Fruit fly (Drosophila melanogaster) whole organism, embryonic: Measurements from ENCODE around the gene CG44001.

Experiments
- Bgb ChIP-seq: fragments of 200-800 bp; sonication (Bioruptor generic); IDR thresholded peaks from 2 replicates; pipeline ENCODE4 v1.3.6; 2022; ENCODE audit warnings: missing biosample characterization, missing genetic modification characterization; ENCODE audit not compliant: partially characterized antibody
- CG10147 ChIP-seq: fragments of 200-800 bp; sonication (Bioruptor generic); optimal IDR thresholded peaks from 2 replicates; lab custom pipeline; 2019; ENCODE audit warnings: missing biosample characterization, mild to moderate bottlenecking, missing genetic modification characterization, moderate library complexity
- CG10366 ChIP-seq: fragments of 200-800 bp; sonication (Bioruptor generic); IDR thresholded peaks from 2 replicates; pipeline ENCODE4 v1.3.6; 2022; ENCODE audit warnings: missing biosample characterization, missing genetic modification characterization
- CG12104 ChIP-seq: fragments of 200-800 bp; sonication (Bioruptor generic); optimal IDR thresholded peaks from 3 replicates; lab custom pipeline; 2016; ENCODE audit warnings: missing biosample characterization, missing genetic modification characterization
- CG13123 ChIP-seq: fragments of 200-800 bp; sonication (Bioruptor generic); optimal IDR thresholded peaks from 2 replicates; lab custom pipeline; 2016; ENCODE audit warnings: missing biosample characterization, missing genetic modification characterization
- CG13894 ChIP-seq: fragments of 200-800 bp; sonication (Bioruptor generic); optimal IDR thresholded peaks from 3 replicates; lab custom pipeline; 2018; ENCODE audit warnings: missing biosample characterization, mild to moderate bottlenecking, missing genetic modification characterization, moderate library complexity
- CG14014 ChIP-seq: fragments of 200-800 bp; sonication (Bioruptor generic); IDR thresholded peaks from 2 replicates; pipeline ENCODE4 v1.3.6; 2022; ENCODE audit warnings: missing biosample characterization, missing genetic modification characterization
- CG1529 ChIP-seq: fragments of 200-800 bp; sonication (Bioruptor generic); optimal IDR thresholded peaks from 3 replicates; lab custom pipeline; 2018; ENCODE audit warnings: missing biosample characterization, missing genetic modification characterization
- CG18764 ChIP-seq: fragments of 200-800 bp; sonication (Bioruptor generic); optimal IDR thresholded peaks from 3 replicates; lab custom pipeline; 2016; ENCODE audit warnings: missing biosample characterization, missing genetic modification characterization
- CG2129 ChIP-seq: fragments of 200-800 bp; sonication (Bioruptor generic); IDR thresholded peaks from 2 replicates; pipeline ENCODE4 v1.3.6; 2022; ENCODE audit warnings: missing biosample characterization, missing genetic modification characterization; ENCODE audit not compliant: partially characterized antibody
- CG2678 ChIP-seq: fragments of 200-800 bp; sonication (Bioruptor generic); optimal IDR thresholded peaks from 3 replicates; lab custom pipeline; 2019; ENCODE audit warnings: missing biosample characterization, mild to moderate bottlenecking, missing genetic modification characterization, moderate library complexity
- CG30020 ChIP-seq: fragments of 200-800 bp; optimal IDR thresholded peaks from 2 replicates; lab custom pipeline; 2019; ENCODE audit warnings: missing biosample characterization, mild to moderate bottlenecking, missing genetic modification characterization, moderate library complexity
- CG31224 ChIP-seq: fragments of 200-800 bp; sonication (Bioruptor generic); IDR thresholded peaks from 2 replicates; pipeline ENCODE4 v1.3.6; 2022; ENCODE audit warnings: missing biosample characterization, missing genetic modification characterization
- CG31441 ChIP-seq: fragments of 200-800 bp; sonication (Bioruptor generic); IDR thresholded peaks from 2 replicates; pipeline ENCODE4 v1.3.6; 2022; ENCODE audit warnings: missing biosample characterization, missing genetic modification characterization
- CG4404 ChIP-seq: fragments of 200-800 bp; sonication (Bioruptor generic); IDR thresholded peaks from 2 replicates; pipeline ENCODE4 v1.3.6; 2022; ENCODE audit warnings: missing biosample characterization, missing genetic modification characterization
- CG6272 ChIP-seq: fragments of 200-800 bp; sonication (Bioruptor generic); IDR thresholded peaks from 2 replicates; pipeline ENCODE4 v1.3.6; 2022; ENCODE audit warnings: missing biosample characterization, missing genetic modification characterization
- CG6854 ChIP-seq: fragments of 200-800 bp; sonication (Bioruptor generic); optimal IDR thresholded peaks from 3 replicates; lab custom pipeline; 2017; ENCODE audit warnings: missing biosample characterization, mild to moderate bottlenecking, missing genetic modification characterization
- CG7357 ChIP-seq: fragments of 200-800 bp; sonication (Bioruptor generic); IDR thresholded peaks from 3 replicates; pipeline ENCODE4 v1.3.6; 2022; ENCODE audit warnings: missing biosample characterization, missing genetic modification characterization
- CG7745 ChIP-seq: fragments of 200-800 bp; sonication (Bioruptor generic); optimal IDR thresholded peaks from 2 replicates; lab custom pipeline; 2018; ENCODE audit warnings: missing biosample characterization, mild to moderate bottlenecking, missing genetic modification characterization, moderate library complexity
- CG7963 ChIP-seq: fragments of 200-800 bp; sonication (Bioruptor generic); IDR thresholded peaks from 3 replicates; pipeline ENCODE4 v1.3.6; 2022; ENCODE audit warnings: missing biosample characterization, missing genetic modification characterization; ENCODE audit not compliant: partially characterized antibody
- CHES-1-like ChIP-seq: fragments of 200-800 bp; sonication (Bioruptor generic); optimal IDR thresholded peaks from 2 replicates; lab custom pipeline; 2016; ENCODE audit warnings: missing biosample characterization, missing genetic modification characterization
- CTCF ChIP-seq: fragments of 200-800 bp; sonication (Bioruptor generic); optimal IDR thresholded peaks from 2 replicates; lab custom pipeline; 2017; ENCODE audit warnings: missing biosample characterization, mild to moderate bottlenecking, missing genetic modification characterization, moderate library complexity
- Fer3 ChIP-seq: fragments of 200-800 bp; sonication (Bioruptor generic); optimal IDR thresholded peaks from 2 replicates; lab custom pipeline; 2018; ENCODE audit warnings: missing biosample characterization, mild to moderate bottlenecking, missing genetic modification characterization, moderate library complexity
- Hr51 ChIP-seq, 2 experiments: fragments of 200-800 bp; sonication (Bioruptor generic); optimal IDR thresholded peaks; 2 replicates in 1 of 2; 3 replicates in 1 of 2; lab custom pipeline; 2016 to 2018; ENCODE audit warnings: missing biosample characterization in 2 of 2, missing genetic modification characterization in 2 of 2, mild to moderate bottlenecking in 1 of 2, moderate library complexity in 1 of 2
- Hr78 ChIP-seq, 2 experiments: fragments of 200-800 bp in 1 of 2; fragments of >200 bp in 1 of 2; sonication (Bioruptor generic) in 1 of 2; optimal IDR thresholded peaks; 2 replicates each; lab custom pipeline; 2017 to 2019; ENCODE audit warnings: missing biosample characterization in 2 of 2, missing genetic modification characterization in 2 of 2, mild to moderate bottlenecking in 1 of 2, moderate library complexity in 1 of 2
- Lim3 ChIP-seq: fragments of 200-800 bp; sonication (Bioruptor generic); IDR thresholded peaks from 2 replicates; pipeline ENCODE4 v1.3.6; 2022; ENCODE audit warnings: missing biosample characterization, missing genetic modification characterization
- Med ChIP-seq: fragments of 200-800 bp; sonication (Bioruptor generic); peaks from one replicate; lab custom pipeline; 2016; ENCODE audit warnings: missing biosample characterization, missing genetic modification characterization, mild to moderate bottlenecking, inconsistent platforms, moderate library complexity
- Meics ChIP-seq: fragments of 200-800 bp; sonication (Bioruptor generic); optimal IDR thresholded peaks from 2 replicates; lab custom pipeline; 2017; ENCODE audit warnings: missing biosample characterization, mild to moderate bottlenecking, missing genetic modification characterization
- Nf-YC ChIP-seq: fragments of 200-800 bp; optimal IDR thresholded peaks from 3 replicates; lab custom pipeline; 2019; ENCODE audit warnings: missing biosample characterization, mild to moderate bottlenecking, missing genetic modification characterization, moderate library complexity
- Oli ChIP-seq: fragments of 200-800 bp; sonication (Bioruptor generic); optimal IDR thresholded peaks from 2 replicates; lab custom pipeline; 2018; ENCODE audit warnings: missing biosample characterization, mild to moderate bottlenecking, missing genetic modification characterization, moderate library complexity
- Sry-δ ChIP-seq: fragments of 200-800 bp; sonication (Bioruptor generic); optimal IDR thresholded peaks from 2 replicates; lab custom pipeline; 2016; ENCODE audit warnings: missing biosample characterization, missing genetic modification characterization
- bab2 ChIP-seq: fragments of 200-800 bp; sonication (Bioruptor generic); optimal IDR thresholded peaks from 2 replicates; lab custom pipeline; 2016; ENCODE audit warnings: missing biosample characterization, missing genetic modification characterization
- bowl ChIP-seq: fragments of 200-800 bp; sonication (Bioruptor generic); IDR thresholded peaks from 2 replicates; pipeline ENCODE4 v1.3.6; 2022; ENCODE audit warnings: missing biosample characterization, missing genetic modification characterization
- bsh ChIP-seq, 2 experiments: fragments of 200-800 bp; sonication (Bioruptor generic); optimal IDR thresholded peaks; 2 replicates each; lab custom pipeline; 2017 to 2018; ENCODE audit warnings: mild to moderate bottlenecking in 2 of 2, missing biosample characterization in 2 of 2, missing genetic modification characterization in 2 of 2, moderate library complexity in 1 of 2
- chm ChIP-seq: fragments of 200-800 bp; sonication (Bioruptor generic); IDR thresholded peaks from 2 replicates; pipeline ENCODE4 v1.3.6; 2022; ENCODE audit warnings: missing biosample characterization, missing genetic modification characterization
- dmrt99B ChIP-seq: fragments of 200-800 bp; sonication (Bioruptor generic); optimal IDR thresholded peaks from 2 replicates; lab custom pipeline; 2018; ENCODE audit warnings: missing biosample characterization, mild to moderate bottlenecking, missing genetic modification characterization, moderate library complexity
- fru ChIP-seq: fragments of >200 bp; optimal IDR thresholded peaks from 2 replicates; lab custom pipeline; 2017
- gce ChIP-seq: fragments of 200-800 bp; sonication (Bioruptor generic); IDR thresholded peaks from 3 replicates; pipeline ENCODE4 v1.3.6; 2022; ENCODE audit warnings: missing biosample characterization, missing genetic modification characterization
- gcm ChIP-seq: fragments of 200-800 bp; sonication (Bioruptor generic); optimal IDR thresholded peaks from 2 replicates; lab custom pipeline; 2019; ENCODE audit warnings: missing biosample characterization, mild to moderate bottlenecking, missing genetic modification characterization, moderate library complexity
- hb ChIP-seq: fragments of 200-800 bp; sonication (Bioruptor generic); IDR thresholded peaks from 3 replicates; pipeline ENCODE4 v1.3.6; 2022; ENCODE audit warnings: missing biosample characterization, missing genetic modification characterization; ENCODE audit not compliant: partially characterized antibody
- inv ChIP-seq: fragments of 200-800 bp; sonication (Bioruptor generic); IDR thresholded peaks from 2 replicates; pipeline ENCODE4 v1.3.6; 2022; ENCODE audit warnings: missing biosample characterization, missing genetic modification characterization; ENCODE audit not compliant: partially characterized antibody
- kay ChIP-seq: fragments of 200-800 bp; sonication (Bioruptor generic); optimal IDR thresholded peaks from 2 replicates; lab custom pipeline; 2016; ENCODE audit warnings: missing biosample characterization, missing genetic modification characterization
- knrl ChIP-seq: fragments of 200-800 bp; sonication (Bioruptor generic); IDR thresholded peaks from 3 replicates; pipeline ENCODE4 v1.3.6; 2022; ENCODE audit warnings: missing biosample characterization, missing genetic modification characterization; ENCODE audit not compliant: partially characterized antibody
- lab ChIP-seq: fragments of 200-800 bp; sonication (Bioruptor generic); optimal IDR thresholded peaks from 3 replicates; lab custom pipeline; 2017; ENCODE audit warnings: missing biosample characterization, missing genetic modification characterization, mild to moderate bottlenecking, moderate library complexity, missing genetic modification reagents
- lilli ChIP-seq: fragments of 200-800 bp; sonication (Bioruptor generic); optimal IDR thresholded peaks from 3 replicates; lab custom pipeline; 2016; ENCODE audit warnings: missing biosample characterization, missing genetic modification characterization
- odd ChIP-seq: fragments of 200-800 bp; sonication (Bioruptor generic); optimal IDR thresholded peaks from 2 replicates; lab custom pipeline; 2017; ENCODE audit warnings: missing biosample characterization, mild to moderate bottlenecking, missing genetic modification characterization
- ro ChIP-seq: fragments of 200-800 bp; sonication (Bioruptor generic); IDR thresholded peaks from 2 replicates; pipeline ENCODE4 v1.3.6; 2022; ENCODE audit warnings: missing biosample characterization, missing genetic modification characterization
- stwl ChIP-seq: fragments of 200-800 bp; sonication (Bioruptor generic); optimal IDR thresholded peaks from 3 replicates; lab custom pipeline; 2018; ENCODE audit warnings: missing biosample characterization, mild to moderate bottlenecking, missing genetic modification characterization, moderate library complexity
- sug ChIP-seq: fragments of 200-800 bp; optimal IDR thresholded peaks from 2 replicates; lab custom pipeline; 2019; ENCODE audit warnings: missing biosample characterization, mild to moderate bottlenecking, missing genetic modification characterization, moderate library complexity
- tap ChIP-seq: fragments of 200-800 bp; optimal IDR thresholded peaks from 3 replicates; lab custom pipeline; 2019; ENCODE audit warnings: missing biosample characterization, mild to moderate bottlenecking, missing genetic modification characterization, moderate library complexity

Gene CG44001

dm6 chr2L:5080225-5080867, 37.3 kb downstream of the CG44001 start (continued):
- no peak for TF ChIP-seq odd
- TF ChIP-seq CG30020 (tag; lab: Kevin White, UChicago): no peak
- TF ChIP-seq fru: no peak
- TF ChIP-seq lab: peak; percentile 16
- TF ChIP-seq CG7357 (GFP tag; lab: Robert Waterston, UW): no peak
- peak; percentile 32 for TF ChIP-seq dmrt99B
- TF ChIP-seq bsh (GFP tag; optimal IDR thresholded peaks at IDR 0.05; lab: Kevin White, UChicago): peak in 1 of 2 experiments; percentile 77
- no peak for TF ChIP-seq CG13894
- no peak for TF ChIP-seq CG7963
- no peak for TF ChIP-seq Sry-δ (GFP tag; lab: Kevin White, UChicago)
- TF ChIP-seq CG1529 (GFP tag; lab: Kevin White, UChicago): no peak
- TF ChIP-seq CG10147: peak; percentile 2
- TF ChIP-seq CG14014 (GFP tag; lab: Robert Waterston, UW): no peak
- no peak for TF ChIP-seq ro (GFP tag; lab: Robert Waterston, UW)
- TF ChIP-seq Nf-YC: no peak
- no peak for TF ChIP-seq stwl (tag; lab: Kevin White, UChicago)
- TF ChIP-seq Hr78 (GFP tag; optimal IDR thresholded peaks at IDR 0.05; lab: Kevin White, UChicago): peak in 1 of 2 experiments; percentile 2
- TF ChIP-seq gcm (GFP tag; lab: Kevin White, UChicago): no peak
- no peak for TF ChIP-seq sug (tag; lab: Kevin White, UChicago)
- no peak for TF ChIP-seq hb (GFP tag; lab: Robert Waterston, UW)
- no peak for TF ChIP-seq CG6272 (GFP tag; lab: Robert Waterston, UW)
- no peak for TF ChIP-seq chm (GFP tag; lab: Robert Waterston, UW)
- no peak for TF ChIP-seq CG4404
- no peak for TF ChIP-seq CG7745 (tag; lab: Kevin White, UChicago)
- TF ChIP-seq CG18764: no peak
- no peak for TF ChIP-seq lilli (GFP tag; lab: Kevin White, UChicago)
- TF ChIP-seq tap (tag; lab: Kevin White, UChicago): no peak
- TF ChIP-seq bab2: no peak
- no peak for TF ChIP-seq Fer3
- TF ChIP-seq Hr51 (GFP tag; optimal IDR thresholded peaks at IDR 0.05; lab: Kevin White, UChicago): peak in 1 of 2 experiments; percentile 63
- TF ChIP-seq CG13123 (GFP tag; lab: Kevin White, UChicago): no peak
- TF ChIP-seq CG31224 (GFP tag; lab: Robert Waterston, UW): no peak
- TF ChIP-seq Oli: peak; percentile 32
- no peak for TF ChIP-seq CTCF (GFP tag; lab: Kevin White, UChicago)
- TF ChIP-seq kay (GFP tag; lab: Kevin White, UChicago): no peak
- TF ChIP-seq bowl (GFP tag; lab: Robert Waterston, UW): no peak
- TF ChIP-seq Med (GFP tag; lab: Kevin White, UChicago): no peak
- peak; percentile 44; the same call in 1 of the 2 replicates for TF ChIP-seq CG31441 (GFP tag; lab: Robert Waterston, UW)
- TF ChIP-seq CG12104: no peak
- TF ChIP-seq Meics (GFP tag; lab: Kevin White, UChicago): peak; percentile 2
- no peak for TF ChIP-seq inv
- no peak for TF ChIP-seq CG2129 (GFP tag; lab: Robert Waterston, UW)
- TF ChIP-seq CHES-1-like: no peak
- TF ChIP-seq CG2678 (tag; lab: Kevin White, UChicago): peak; percentile 53
- no peak for TF ChIP-seq Bgb (GFP tag; lab: Robert Waterston, UW)
- no peak for TF ChIP-seq CG10366 (GFP tag; lab: Robert Waterston, UW)
- no peak for TF ChIP-seq CG6854 (GFP tag; lab: Kevin White, UChicago)
- no peak for TF ChIP-seq Lim3 (GFP tag; lab: Robert Waterston, UW)
- 0 out of 3 replicates have a peak, but pooled peaks have one; percentile 10 for TF ChIP-seq gce (GFP tag; lab: Robert Waterston, UW)
- no peak for TF ChIP-seq knrl (GFP tag; lab: Robert Waterston, UW)
